Fruit fly (Drosophila melanogaster) whole organism, embryonic: ENCODE results near the gene rempA.

ENCODE experiments used
- Antp ChIP-seq: fragments of 200-800 bp; sonication (Bioruptor generic); optimal IDR thresholded peaks from 3 replicates; lab custom pipeline; 2016; ENCODE audit warnings: missing biosample characterization, missing genetic modification characterization
- BEAF-32 ChIP-seq: fragments of 200-800 bp; sonication (Bioruptor generic); optimal IDR thresholded peaks from 3 replicates; lab custom pipeline; 2017; ENCODE audit warnings: missing biosample characterization, missing genetic modification characterization, mild to moderate bottlenecking, moderate library complexity, missing genetic modification reagents
- CG1024 ChIP-seq: fragments of 200-800 bp; sonication (Bioruptor generic); IDR thresholded peaks from 2 replicates; pipeline ENCODE4 v1.3.6; 2022; ENCODE audit warnings: missing biosample characterization, missing genetic modification characterization
- CG10565 ChIP-seq: fragments of 200-800 bp; sonication (Bioruptor generic); optimal IDR thresholded peaks from 3 replicates; lab custom pipeline; 2016; ENCODE audit warnings: missing biosample characterization, mild to moderate bottlenecking, missing genetic modification characterization
- CG11093 ChIP-seq: fragments of 200-800 bp; sonication (Bioruptor generic); IDR thresholded peaks from 3 replicates; pipeline ENCODE4 v1.3.6; 2022; ENCODE audit warnings: missing biosample characterization, missing genetic modification characterization
- CG12104 ChIP-seq: fragments of 200-800 bp; sonication (Bioruptor generic); optimal IDR thresholded peaks from 3 replicates; lab custom pipeline; 2016; ENCODE audit warnings: missing biosample characterization, missing genetic modification characterization
- CG14014 ChIP-seq: fragments of 200-800 bp; sonication (Bioruptor generic); IDR thresholded peaks from 2 replicates; pipeline ENCODE4 v1.3.6; 2022; ENCODE audit warnings: missing biosample characterization, missing genetic modification characterization
- CG14050 ChIP-seq: fragments of 200-800 bp; sonication (Bioruptor generic); IDR thresholded peaks from 3 replicates; pipeline ENCODE4 v1.3.6; 2022; ENCODE audit warnings: missing biosample characterization, missing genetic modification characterization
- CG18011 ChIP-seq: fragments of 200-800 bp; sonication (Bioruptor generic); optimal IDR thresholded peaks from 2 replicates; lab custom pipeline; 2017; ENCODE audit warnings: missing biosample characterization, missing genetic modification characterization, mild to moderate bottlenecking, moderate library complexity, missing genotype
- CG18764 ChIP-seq: fragments of 200-800 bp; sonication (Bioruptor generic); optimal IDR thresholded peaks from 3 replicates; lab custom pipeline; 2016; ENCODE audit warnings: missing biosample characterization, missing genetic modification characterization
- CG2889 ChIP-seq: fragments of 200-800 bp; sonication (Bioruptor generic); IDR thresholded peaks from 3 replicates; pipeline ENCODE4 v1.3.6; 2022; ENCODE audit warnings: missing biosample characterization, missing genetic modification characterization
- CG33557 ChIP-seq: fragments of 200-800 bp; sonication (Bioruptor generic); optimal IDR thresholded peaks from 2 replicates; lab custom pipeline; 2019; ENCODE audit warnings: missing biosample characterization, mild to moderate bottlenecking, missing genetic modification characterization, moderate library complexity
- CG42726 ChIP-seq: fragments of 200-800 bp; sonication (Bioruptor generic); IDR thresholded peaks from 2 replicates; pipeline ENCODE4 v1.3.6; 2022; ENCODE audit warnings: missing biosample characterization, missing genetic modification characterization; ENCODE audit not compliant: partially characterized antibody
- CG6683 ChIP-seq: fragments of 200-800 bp; sonication (Bioruptor generic); optimal IDR thresholded peaks from 2 replicates; lab custom pipeline; 2017; ENCODE audit warnings: missing biosample characterization, mild to moderate bottlenecking, missing genetic modification characterization, missing genetic modification reagents
- CG6854 ChIP-seq: fragments of 200-800 bp; sonication (Bioruptor generic); optimal IDR thresholded peaks from 3 replicates; lab custom pipeline; 2017; ENCODE audit warnings: missing biosample characterization, mild to moderate bottlenecking, missing genetic modification characterization
- CG7928 ChIP-seq: fragments of 200-800 bp; sonication (Bioruptor generic); optimal IDR thresholded peaks from 2 replicates; lab custom pipeline; 2017; ENCODE audit warnings: missing biosample characterization, mild to moderate bottlenecking, missing genetic modification characterization
- CG8089 ChIP-seq: fragments of 200-800 bp; sonication (Bioruptor generic); optimal IDR thresholded peaks from 3 replicates; lab custom pipeline; 2016; ENCODE audit warnings: missing biosample characterization, missing genetic modification characterization
- CG8290 ChIP-seq, 3 experiments: fragments of 200-800 bp; sonication (Bioruptor generic); optimal IDR thresholded peaks; 2 replicates each; lab custom pipeline; 2016 to 2019; ENCODE audit warnings: missing biosample characterization in 3 of 3, missing genetic modification characterization in 3 of 3, mild to moderate bottlenecking in 2 of 3, moderate library complexity in 1 of 3
- CG9609 ChIP-seq: fragments of 200-800 bp; sonication (Bioruptor generic); optimal IDR thresholded peaks from 3 replicates; lab custom pipeline; 2016; ENCODE audit warnings: missing biosample characterization, missing genetic modification characterization
- CG9817 ChIP-seq: fragments of 200-800 bp; sonication (Bioruptor generic); optimal IDR thresholded peaks from 2 replicates; lab custom pipeline; 2018; ENCODE audit warnings: missing biosample characterization, mild to moderate bottlenecking, missing genetic modification characterization, moderate library complexity
- CoRest ChIP-seq: fragments of 200-800 bp; sonication (Bioruptor generic); optimal IDR thresholded peaks from 3 replicates; lab custom pipeline; 2018; ENCODE audit warnings: missing biosample characterization, mild to moderate bottlenecking, missing genetic modification characterization, moderate library complexity
- Dek ChIP-seq: fragments of 200-800 bp; sonication (Bioruptor generic); optimal IDR thresholded peaks from 3 replicates; lab custom pipeline; 2019; ENCODE audit warnings: missing biosample characterization, mild to moderate bottlenecking, missing genetic modification characterization, moderate library complexity
- Doc3 ChIP-seq: fragments of 200-800 bp; sonication (Bioruptor generic); IDR thresholded peaks from 3 replicates; pipeline ENCODE4 v1.3.6; 2022; ENCODE audit warnings: missing biosample characterization, missing genetic modification characterization; ENCODE audit not compliant: partially characterized antibody
- E2f1 ChIP-seq: fragments of 200-800 bp; sonication (Bioruptor generic); IDR thresholded peaks from 2 replicates; pipeline ENCODE4 v1.3.6; 2022; ENCODE audit warnings: missing biosample characterization, missing genetic modification characterization
- Eip74EF ChIP-seq, 2 experiments: fragments of 200-800 bp in 1 of 2; fragments of >200 bp in 1 of 2; sonication (Bioruptor generic) in 1 of 2; optimal IDR thresholded peaks; 2 replicates each; lab custom pipeline; 2017 to 2019; ENCODE audit warnings: missing biosample characterization in 2 of 2, missing genetic modification characterization in 2 of 2, mild to moderate bottlenecking in 1 of 2, moderate library complexity in 1 of 2
- HLH4C ChIP-seq: fragments of 200-800 bp; sonication (Bioruptor generic); IDR thresholded peaks from 3 replicates; pipeline ENCODE4 v1.3.6; 2022; ENCODE audit warnings: missing biosample characterization, missing genetic modification characterization; ENCODE audit not compliant: partially characterized antibody
- Hsf ChIP-seq: fragments of 200-800 bp; sonication (Bioruptor generic); optimal IDR thresholded peaks from 3 replicates; lab custom pipeline; 2016; ENCODE audit warnings: missing biosample characterization, missing genetic modification characterization
- Nf-YC ChIP-seq: fragments of 200-800 bp; optimal IDR thresholded peaks from 3 replicates; lab custom pipeline; 2019; ENCODE audit warnings: missing biosample characterization, mild to moderate bottlenecking, missing genetic modification characterization, moderate library complexity
- Ptx1 ChIP-seq: fragments of 200-800 bp; sonication (Bioruptor generic); IDR thresholded peaks from 2 replicates; pipeline ENCODE4 v1.3.6; 2022; ENCODE audit warnings: missing biosample characterization, missing genetic modification characterization
- Ravus ChIP-seq: fragments of 200-800 bp; sonication (Bioruptor generic); IDR thresholded peaks from 2 replicates; pipeline ENCODE4 v1.3.6; 2022; ENCODE audit warnings: missing biosample characterization, missing genetic modification characterization
- Sry-β ChIP-seq: fragments of 200-800 bp; sonication (Bioruptor generic); optimal IDR thresholded peaks from 2 replicates; lab custom pipeline; 2018; ENCODE audit warnings: missing biosample characterization, mild to moderate bottlenecking, missing genetic modification characterization, moderate library complexity
- TFAM ChIP-seq: fragments of 200-800 bp; sonication (Bioruptor generic); optimal IDR thresholded peaks from 2 replicates; lab custom pipeline; 2017; ENCODE audit warnings: missing biosample characterization, missing genetic modification characterization, inconsistent platforms
- ara ChIP-seq: fragments of 200-800 bp; sonication (Bioruptor generic); IDR thresholded peaks from 2 replicates; pipeline ENCODE4 v1.3.6; 2022; ENCODE audit warnings: missing biosample characterization, missing genetic modification characterization
- eve ChIP-seq, 2 experiments: fragments of >200 bp; optimal IDR thresholded peaks; 2 replicates each; lab custom pipeline; 2017; ENCODE audit warnings: missing biosample characterization in 2 of 2, missing genetic modification characterization in 2 of 2
- fd3F ChIP-seq: fragments of 200-800 bp; sonication (Bioruptor generic); optimal IDR thresholded peaks from 2 replicates; lab custom pipeline; 2018; ENCODE audit warnings: missing biosample characterization, mild to moderate bottlenecking, missing genetic modification characterization, moderate library complexity
- jigr1 ChIP-seq: fragments of 200-800 bp; sonication (Bioruptor generic); IDR thresholded peaks from 3 replicates; pipeline ENCODE4 v1.3.6; 2022; ENCODE audit warnings: missing biosample characterization, missing genetic modification characterization
- jumu ChIP-seq: fragments of 200-800 bp; sonication (Bioruptor generic); optimal IDR thresholded peaks from 3 replicates; lab custom pipeline; 2016; ENCODE audit warnings: missing biosample characterization, missing genetic modification characterization
- kni ChIP-seq: fragments of 200-800 bp; sonication (Bioruptor generic); optimal IDR thresholded peaks from 3 replicates; lab custom pipeline; 2017; ENCODE audit warnings: mild to moderate bottlenecking, missing biosample characterization, missing genetic modification reagents, missing genetic modification characterization
- maf-S ChIP-seq: fragments of 200-800 bp; sonication (Bioruptor generic); optimal IDR thresholded peaks from 2 replicates; lab custom pipeline; 2016; ENCODE audit warnings: missing biosample characterization, missing genetic modification characterization
- mam ChIP-seq: fragments of 200-800 bp; sonication (Bioruptor generic); optimal IDR thresholded peaks from 3 replicates; lab custom pipeline; 2016; ENCODE audit warnings: missing biosample characterization, missing genetic modification characterization
- nom ChIP-seq: fragments of 200-800 bp; sonication (Bioruptor generic); optimal IDR thresholded peaks from 2 replicates; lab custom pipeline; 2017; ENCODE audit warnings: missing biosample characterization, missing genetic modification characterization, mild to moderate bottlenecking, moderate library complexity, missing genetic modification reagents
- phol ChIP-seq: fragments of 200-800 bp; sonication (Bioruptor generic); optimal IDR thresholded peaks from 3 replicates; lab custom pipeline; 2018; ENCODE audit warnings: missing biosample characterization, mild to moderate bottlenecking, missing genetic modification characterization, moderate library complexity
- psq ChIP-seq: fragments of 200-800 bp; sonication (Bioruptor generic); optimal IDR thresholded peaks from 2 replicates; lab custom pipeline; 2017; ENCODE audit warnings: missing biosample characterization, missing genetic modification characterization
- repo ChIP-seq: fragments of 200-800 bp; sonication (Bioruptor generic); optimal IDR thresholded peaks from 2 replicates; lab custom pipeline; 2016; ENCODE audit warnings: missing biosample characterization, missing genetic modification characterization
- tup ChIP-seq: fragments of 200-800 bp; sonication (Bioruptor generic); optimal IDR thresholded peaks from 2 replicates; lab custom pipeline; 2016; ENCODE audit warnings: missing biosample characterization, mild to moderate bottlenecking, missing genetic modification characterization, moderate library complexity
- wdn ChIP-seq: fragments of 200-800 bp; sonication (Bioruptor generic); IDR thresholded peaks from 2 replicates; pipeline ENCODE4 v1.3.6; 2022; ENCODE audit warnings: missing biosample characterization, missing genetic modification characterization
- zf30C ChIP-seq: fragments of 200-800 bp; sonication (Bioruptor generic); optimal IDR thresholded peaks from 3 replicates; lab custom pipeline; 2018; ENCODE audit warnings: missing biosample characterization, mild to moderate bottlenecking, missing genetic modification characterization
- zfh1 ChIP-seq: fragments of 200-800 bp; sonication (Bioruptor generic); IDR thresholded peaks from 3 replicates; pipeline ENCODE4 v1.3.6; 2022; ENCODE audit warnings: missing biosample characterization, missing genetic modification characterization

Gene rempA

DNA sequence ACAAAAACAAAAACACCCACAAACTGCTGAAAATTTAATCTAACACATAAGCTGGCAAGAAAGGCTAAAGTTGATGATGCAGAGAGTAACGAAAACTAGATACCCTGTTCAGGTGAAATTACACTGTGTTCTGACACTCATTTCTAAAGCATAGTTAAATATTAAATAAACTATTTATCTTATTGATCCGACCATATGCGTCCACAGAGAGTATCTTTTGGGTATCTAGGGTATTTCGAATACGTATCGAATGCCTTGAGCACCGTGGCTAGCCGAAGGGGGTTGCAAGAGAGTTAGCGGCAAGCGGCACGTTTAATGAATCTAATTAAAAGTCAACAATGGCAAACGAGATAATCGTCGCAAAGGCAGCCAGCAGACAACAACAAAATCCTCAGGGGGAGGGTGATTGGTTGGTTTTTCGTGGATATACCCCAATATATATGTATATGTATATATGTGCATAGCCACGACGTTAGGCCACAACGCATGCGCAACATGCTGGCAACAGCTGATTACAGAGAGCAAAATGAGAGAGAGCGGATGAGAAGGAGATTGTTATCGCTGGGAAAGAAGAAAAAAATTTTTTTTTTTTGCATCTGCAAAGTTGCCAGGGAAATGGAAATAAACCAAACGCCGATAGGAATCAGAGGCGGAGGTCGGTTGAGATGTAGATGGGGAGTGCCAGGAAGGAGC, 38.0 kb downstream of the rempA start (continued):
- TF ChIP-seq Antp (GFP tag; lab: Kevin White, UChicago) (peak; percentile 27), E2f1 (GFP tag; lab: Robert Waterston, UW) (peak; percentile 86), Nf-YC (tag; lab: Kevin White, UChicago) (no peak), HLH4C (GFP tag; lab: Robert Waterston, UW) (no peak), Dek (tag; lab: Kevin White, UChicago) (peak; percentile 28), CG18764 (GFP tag; lab: Kevin White, UChicago) (peak; percentile 53), CG8089 (peak; percentile 34), Ptx1 (GFP tag; lab: Robert Waterston, UW) (peak; percentile 86), nom (GFP tag; lab: Kevin White, UChicago) (no peak), wdn (GFP tag; lab: Robert Waterston, UW) (no peak), CG14050 (GFP tag; lab: Robert Waterston, UW) (peak; percentile 81), CG33557 (GFP tag; lab: Kevin White, UChicago) (peak; percentile 49), CG8290 (GFP tag; optimal IDR thresholded peaks at IDR 0.05; lab: Kevin White, UChicago) (peak; percentile 11), CG8290 (tag; optimal IDR thresholded peaks at IDR 0.05; lab: Kevin White, UChicago) (peak in 1 of 2 experiments; percentile 62), maf-S (GFP tag; lab: Kevin White, UChicago) (peak; percentile 45), CG1024 (GFP tag; lab: Robert Waterston, UW) (peak; percentile 58), Doc3 (no peak), Hsf (GFP tag; lab: Kevin White, UChicago) (peak; percentile 70), Eip74EF (GFP tag; optimal IDR thresholded peaks at IDR 0.05; lab: Kevin White, UChicago) (peak in 1 of 2 experiments; percentile 39), CG2889 (GFP tag; lab: Robert Waterston, UW) (peak; percentile 72), zf30C (GFP tag; lab: Kevin White, UChicago) (peak; percentile 44), mam (peak; percentile 26), CG12104 (GFP tag; lab: Kevin White, UChicago) (no peak), CG9817 (peak; percentile 28), BEAF-32 (GFP tag; lab: Kevin White, UChicago) (no peak), CoRest (peak; percentile 74), jigr1 (GFP tag; lab: Robert Waterston, UW) (peak; percentile 58; the same call in 2 of the 3 replicates), kni (no peak), CG42726 (no peak), CG14014 (peak; percentile 68), CG9609 (peak; percentile 25), phol (tag; lab: Kevin White, UChicago) (peak; percentile 88), eve (GFP tag; optimal IDR thresholded peaks at IDR 0.05; lab: Kevin White, UChicago) (peak in 1 of 2 experiments; percentile 87), tup (GFP tag; lab: Kevin White, UChicago) (peak; percentile 48), CG11093 (GFP tag; lab: Robert Waterston, UW) (peak; percentile 75; the same call in 2 of the 3 replicates), repo (GFP tag; lab: Kevin White, UChicago) (peak; percentile 30), CG10565 (GFP tag; lab: Kevin White, UChicago) (no peak), fd3F (no peak), CG18011 (GFP tag; lab: Kevin White, UChicago) (no peak), Ravus (GFP tag; lab: Robert Waterston, UW) (peak; percentile 28), jumu (GFP tag; lab: Kevin White, UChicago) (peak; percentile 48), psq (GFP tag; lab: Kevin White, UChicago) (peak; percentile 57), CG7928 (GFP tag; lab: Kevin White, UChicago) (no peak), CG6854 (GFP tag; lab: Kevin White, UChicago) (peak; percentile 44), TFAM (peak; percentile 37), CG6683 (GFP tag; lab: Kevin White, UChicago) (peak; percentile 32), Sry-β (GFP tag; lab: Kevin White, UChicago) (no peak), ara (peak; percentile 91), zfh1 (GFP tag; lab: Robert Waterston, UW) (peak; percentile 92)
